Fruit fly (Drosophila melanogaster) whole organism, embryonic: ENCODE data around the gene Cyp313b1.
A peak's percentile ranks its signal among the peaks of the same experiment; 100 is the strongest.

Source experiments
- Atf3 ChIP-seq: fragments of 200-800 bp; sonication (Bioruptor generic); optimal IDR thresholded peaks from 3 replicates; lab custom pipeline; 2016; ENCODE audit warnings: missing biosample characterization, missing genetic modification characterization
- CG10565 ChIP-seq: fragments of 200-800 bp; sonication (Bioruptor generic); optimal IDR thresholded peaks from 3 replicates; lab custom pipeline; 2016; ENCODE audit warnings: missing biosample characterization, mild to moderate bottlenecking, missing genetic modification characterization
- CG10654 ChIP-seq: fragments of 200-800 bp; sonication (Bioruptor generic); optimal IDR thresholded peaks from 2 replicates; lab custom pipeline; 2016; ENCODE audit warnings: missing biosample characterization, missing genetic modification characterization
- CG11247 ChIP-seq: fragments of 200-800 bp; sonication (Bioruptor generic); IDR thresholded peaks from 2 replicates; pipeline ENCODE4 v1.3.6; 2022; ENCODE audit warnings: missing biosample characterization, missing genetic modification characterization
- CG11398 ChIP-seq: fragments of 200-800 bp; sonication (Bioruptor generic); optimal IDR thresholded peaks from 2 replicates; lab custom pipeline; 2016; ENCODE audit warnings: missing biosample characterization, missing genetic modification characterization
- CG11504 ChIP-seq: fragments of 200-800 bp; sonication (Bioruptor generic); optimal IDR thresholded peaks from 3 replicates; lab custom pipeline; 2019; ENCODE audit warnings: missing biosample characterization, mild to moderate bottlenecking, missing genetic modification characterization, moderate library complexity
- CG11560 ChIP-seq: fragments of 200-800 bp; sonication (Bioruptor generic); IDR thresholded peaks from 3 replicates; pipeline ENCODE4 v1.3.6; 2022; ENCODE audit warnings: missing biosample characterization, missing genetic modification characterization
- CG12391 ChIP-seq: fragments of 200-800 bp; sonication (Bioruptor generic); optimal IDR thresholded peaks from 3 replicates; lab custom pipeline; 2018; ENCODE audit warnings: missing biosample characterization, mild to moderate bottlenecking, missing genetic modification characterization, moderate library complexity
- CG13296 ChIP-seq: fragments of 200-800 bp; sonication (Bioruptor generic); optimal IDR thresholded peaks from 3 replicates; lab custom pipeline; 2018; ENCODE audit warnings: missing biosample characterization, mild to moderate bottlenecking, missing genetic modification characterization
- CG15696 ChIP-seq: fragments of 200-800 bp; sonication (Bioruptor generic); optimal IDR thresholded peaks from 2 replicates; lab custom pipeline; 2019; ENCODE audit warnings: missing biosample characterization, mild to moderate bottlenecking, missing genetic modification characterization, moderate library complexity
- CG17568 ChIP-seq: fragments of 200-800 bp; sonication (Bioruptor generic); optimal IDR thresholded peaks from 2 replicates; lab custom pipeline; 2018; ENCODE audit warnings: missing biosample characterization, mild to moderate bottlenecking, missing genetic modification characterization, moderate library complexity
- CG17912 ChIP-seq: fragments of 200-800 bp; sonication (Bioruptor generic); optimal IDR thresholded peaks from 2 replicates; lab custom pipeline; 2018; ENCODE audit warnings: missing biosample characterization, mild to moderate bottlenecking, missing genetic modification characterization
- CG30020 ChIP-seq: fragments of 200-800 bp; optimal IDR thresholded peaks from 2 replicates; lab custom pipeline; 2019; ENCODE audit warnings: missing biosample characterization, mild to moderate bottlenecking, missing genetic modification characterization, moderate library complexity
- CG32767 ChIP-seq: fragments of 200-800 bp; sonication (Bioruptor generic); IDR thresholded peaks from 2 replicates; pipeline ENCODE4 v1.3.6; 2022; ENCODE audit warnings: missing biosample characterization, missing genetic modification characterization
- CG3995 ChIP-seq: fragments of 200-800 bp; sonication (Bioruptor generic); optimal IDR thresholded peaks from 3 replicates; lab custom pipeline; 2016; ENCODE audit warnings: missing biosample characterization, missing genetic modification characterization
- CG5953 ChIP-seq: fragments of 200-800 bp; sonication (Bioruptor generic); IDR thresholded peaks from 2 replicates; pipeline ENCODE4 v1.3.6; 2022; ENCODE audit warnings: missing biosample characterization, missing genetic modification characterization
- CG6854 ChIP-seq: fragments of 200-800 bp; sonication (Bioruptor generic); optimal IDR thresholded peaks from 3 replicates; lab custom pipeline; 2017; ENCODE audit warnings: missing biosample characterization, mild to moderate bottlenecking, missing genetic modification characterization
- CG9727 ChIP-seq: fragments of 200-800 bp; sonication (Bioruptor generic); optimal IDR thresholded peaks from 3 replicates; lab custom pipeline; 2017; ENCODE audit warnings: missing biosample characterization, mild to moderate bottlenecking, missing genetic modification characterization
- CTCF ChIP-seq: fragments of 200-800 bp; sonication (Bioruptor generic); optimal IDR thresholded peaks from 2 replicates; lab custom pipeline; 2017; ENCODE audit warnings: missing biosample characterization, mild to moderate bottlenecking, missing genetic modification characterization, moderate library complexity
- CkIIα-i1 ChIP-seq: fragments of 200-800 bp; sonication (Bioruptor generic); IDR thresholded peaks from 2 replicates; pipeline ENCODE4 v1.3.6; 2022; ENCODE audit warnings: missing biosample characterization, missing genetic modification characterization
- Dad ChIP-seq: fragments of 200-800 bp; sonication (Bioruptor generic); optimal IDR thresholded peaks from 3 replicates; lab custom pipeline; 2016; ENCODE audit warnings: missing biosample characterization, missing genetic modification characterization
- E2f1 ChIP-seq: fragments of 200-800 bp; sonication (Bioruptor generic); IDR thresholded peaks from 2 replicates; pipeline ENCODE4 v1.3.6; 2022; ENCODE audit warnings: missing biosample characterization, missing genetic modification characterization
- Ets65A ChIP-seq: fragments of 200-800 bp; sonication (Bioruptor generic); peaks from one replicate; lab custom pipeline; 2016; ENCODE audit warnings: missing biosample characterization, missing genetic modification characterization
- Ets97D ChIP-seq: fragments of 200-800 bp; sonication (Bioruptor generic); optimal IDR thresholded peaks from 3 replicates; lab custom pipeline; 2016; ENCODE audit warnings: missing biosample characterization, missing genetic modification characterization
- Hr51 ChIP-seq, 2 experiments: fragments of 200-800 bp; sonication (Bioruptor generic); optimal IDR thresholded peaks; 2 replicates in 1 of 2; 3 replicates in 1 of 2; lab custom pipeline; 2016 to 2018; ENCODE audit warnings: missing biosample characterization in 2 of 2, missing genetic modification characterization in 2 of 2, mild to moderate bottlenecking in 1 of 2, moderate library complexity in 1 of 2
- Lpt ChIP-seq: fragments of >200 bp; optimal IDR thresholded peaks from 2 replicates; lab custom pipeline; 2018; ENCODE audit warnings: missing biosample characterization, missing genetic modification characterization
- MTF-1 ChIP-seq: fragments of 200-800 bp; sonication (Bioruptor generic); optimal IDR thresholded peaks from 2 replicates; lab custom pipeline; 2018; ENCODE audit warnings: missing biosample characterization, mild to moderate bottlenecking, missing genetic modification characterization, borderline replicate concordance
- Med ChIP-seq: fragments of 200-800 bp; sonication (Bioruptor generic); peaks from one replicate; lab custom pipeline; 2016; ENCODE audit warnings: missing biosample characterization, missing genetic modification characterization, mild to moderate bottlenecking, inconsistent platforms, moderate library complexity
- Taf1 ChIP-seq: fragments of 200-800 bp; sonication (Bioruptor generic); IDR thresholded peaks from 2 replicates; pipeline ENCODE4 v1.3.6; 2022; ENCODE audit warnings: missing biosample characterization, missing genetic modification characterization
- Xrp1 ChIP-seq: fragments of 200-800 bp; sonication (Bioruptor generic); IDR thresholded peaks from 2 replicates; pipeline ENCODE4 v1.3.6; 2022; ENCODE audit warnings: missing biosample characterization, missing genetic modification characterization
- br ChIP-seq: fragments of >200 bp; optimal IDR thresholded peaks from 2 replicates; lab custom pipeline; 2017
- cad ChIP-seq: fragments of >200 bp; optimal IDR thresholded peaks from 2 replicates; lab custom pipeline; 2017; ENCODE audit warnings: missing biosample characterization, missing genetic modification characterization
- crp ChIP-seq, 2 experiments: fragments of 200-800 bp; sonication (Bioruptor generic); optimal IDR thresholded peaks; 2 replicates in 1 of 2; 3 replicates in 1 of 2; lab custom pipeline; 2017; ENCODE audit warnings: missing biosample characterization in 2 of 2, missing genetic modification characterization in 2 of 2, mild to moderate bottlenecking in 1 of 2, moderate library complexity in 1 of 2
- eyg ChIP-seq: fragments of 200-800 bp; sonication (Bioruptor generic); optimal IDR thresholded peaks from 3 replicates; lab custom pipeline; 2016; ENCODE audit warnings: missing biosample characterization, missing genetic modification characterization
- fd3F ChIP-seq: fragments of 200-800 bp; sonication (Bioruptor generic); optimal IDR thresholded peaks from 2 replicates; lab custom pipeline; 2018; ENCODE audit warnings: missing biosample characterization, mild to moderate bottlenecking, missing genetic modification characterization, moderate library complexity
- gro ChIP-seq: fragments of 200-800 bp; sonication (Bioruptor generic); optimal IDR thresholded peaks from 2 replicates; lab custom pipeline; 2016; ENCODE audit warnings: missing biosample characterization, missing genetic modification characterization
- gsb ChIP-seq: fragments of 200-800 bp; sonication (Bioruptor generic); IDR thresholded peaks from 2 replicates; pipeline ENCODE4 v1.3.6; 2022; ENCODE audit warnings: missing biosample characterization, missing genetic modification characterization
- hbn ChIP-seq: fragments of 200-800 bp; sonication (Bioruptor generic); IDR thresholded peaks from 2 replicates; pipeline ENCODE4 v1.3.6; 2022; ENCODE audit warnings: missing biosample characterization, missing genetic modification characterization; ENCODE audit not compliant: partially characterized antibody
- inv ChIP-seq: fragments of 200-800 bp; sonication (Bioruptor generic); IDR thresholded peaks from 2 replicates; pipeline ENCODE4 v1.3.6; 2022; ENCODE audit warnings: missing biosample characterization, missing genetic modification characterization; ENCODE audit not compliant: partially characterized antibody
- mam ChIP-seq: fragments of 200-800 bp; sonication (Bioruptor generic); optimal IDR thresholded peaks from 3 replicates; lab custom pipeline; 2016; ENCODE audit warnings: missing biosample characterization, missing genetic modification characterization
- mld ChIP-seq: fragments of 200-800 bp; sonication (Bioruptor generic); IDR thresholded peaks from 3 replicates; pipeline ENCODE4 v1.3.6; 2022; ENCODE audit warnings: missing biosample characterization, missing genetic modification characterization; ENCODE audit not compliant: partially characterized antibody
- onecut ChIP-seq: fragments of 200-800 bp; sonication (Bioruptor generic); IDR thresholded peaks from 2 replicates; pipeline ENCODE4 v1.3.6; 2022; ENCODE audit warnings: missing biosample characterization, missing genetic modification characterization
- pho ChIP-seq: fragments of 200-800 bp; sonication (Bioruptor generic); optimal IDR thresholded peaks from 2 replicates; lab custom pipeline; 2016; ENCODE audit warnings: missing biosample characterization, missing genetic modification characterization
- pnt ChIP-seq: fragments of 200-800 bp; sonication (Bioruptor generic); optimal IDR thresholded peaks from 3 replicates; lab custom pipeline; 2016; ENCODE audit warnings: missing biosample characterization, missing genetic modification characterization
- repo ChIP-seq: fragments of 200-800 bp; sonication (Bioruptor generic); optimal IDR thresholded peaks from 2 replicates; lab custom pipeline; 2016; ENCODE audit warnings: missing biosample characterization, missing genetic modification characterization
- ro ChIP-seq: fragments of 200-800 bp; sonication (Bioruptor generic); IDR thresholded peaks from 2 replicates; pipeline ENCODE4 v1.3.6; 2022; ENCODE audit warnings: missing biosample characterization, missing genetic modification characterization
- run ChIP-seq: fragments of 200-800 bp; sonication (Bioruptor generic); optimal IDR thresholded peaks from 3 replicates; lab custom pipeline; 2018; ENCODE audit warnings: missing biosample characterization, mild to moderate bottlenecking, missing genetic modification characterization
- sens ChIP-seq: fragments of 200-800 bp; sonication (Bioruptor generic); peaks from one replicate; lab custom pipeline; 2016; ENCODE audit warnings: missing biosample characterization, missing genetic modification characterization
- slp2 ChIP-seq: fragments of 200-800 bp; sonication (Bioruptor generic); optimal IDR thresholded peaks from 2 replicates; lab custom pipeline; 2016; ENCODE audit warnings: missing biosample characterization, missing genetic modification characterization
- so ChIP-seq: fragments of 200-800 bp; sonication (Bioruptor generic); IDR thresholded peaks from 3 replicates; pipeline ENCODE4 v1.3.6; 2022; ENCODE audit warnings: missing biosample characterization, missing genetic modification characterization
- tup ChIP-seq: fragments of 200-800 bp; sonication (Bioruptor generic); optimal IDR thresholded peaks from 2 replicates; lab custom pipeline; 2016; ENCODE audit warnings: missing biosample characterization, mild to moderate bottlenecking, missing genetic modification characterization, moderate library complexity
- usp ChIP-seq: fragments of >200 bp; optimal IDR thresholded peaks from 2 replicates; lab custom pipeline; 2017; ENCODE audit warnings: missing biosample characterization, missing genetic modification characterization

Gene Cyp313b1

dm6 chr3R:8654058-8654457, 8.6 kb upstream of the Cyp313b1 start:
- TF ChIP-seq CG11504 (tag; lab: Kevin White, UChicago), result no peak
- no peak for TF ChIP-seq CTCF
- no peak for TF ChIP-seq Hr51 (GFP tag; optimal IDR thresholded peaks at IDR 0.05; lab: Kevin White, UChicago)
- peak; percentile 75 for TF ChIP-seq Med
- TF ChIP-seq CG13296, result no peak
- TF ChIP-seq Dad (GFP tag; lab: Kevin White, UChicago), result no peak
- TF ChIP-seq Atf3 (GFP tag; lab: Kevin White, UChicago), result no peak
- no peak for TF ChIP-seq br (lab: Kevin White, UChicago)
- 0 out of 2 replicates have a peak, but pooled peaks have one; percentile 29 for TF ChIP-seq gsb (GFP tag; lab: Robert Waterston, UW)
- peak; percentile 53 for TF ChIP-seq sens (GFP tag; lab: Kevin White, UChicago)
- TF ChIP-seq Taf1 (GFP tag; lab: Robert Waterston, UW), result no peak
- peak; percentile 71 for TF ChIP-seq Ets65A (GFP tag; lab: Kevin White, UChicago)
- no peak for TF ChIP-seq pnt
- TF ChIP-seq, all 482 proteins: peak for 4

- TF ChIP-seq CG11398, result peak; percentile 43
- no peak for TF ChIP-seq MTF-1 (GFP tag; lab: Kevin White, UChicago)
- peak; percentile 57 for TF ChIP-seq Ets97D (GFP tag; lab: Kevin White, UChicago)
- TF ChIP-seq mam, result peak; percentile 81
- peak; percentile 75 for TF ChIP-seq CG12391 (tag; lab: Kevin White, UChicago)
- no peak for TF ChIP-seq CG17912 (GFP tag; lab: Kevin White, UChicago)
- TF ChIP-seq run, result no peak
- peak; percentile 78 for TF ChIP-seq inv (GFP tag; lab: Robert Waterston, UW)
- TF ChIP-seq slp2 (GFP tag; lab: Kevin White, UChicago), result peak; percentile 6
- TF ChIP-seq CG5953, result no peak
- peak; percentile 64 for TF ChIP-seq CG9727
- peak; percentile 51 for TF ChIP-seq eyg
- TF ChIP-seq CG11247 (GFP tag; lab: Robert Waterston, UW), result peak; percentile 57; the same call in 1 of the 2 replicates
- peak; percentile 69 for TF ChIP-seq Xrp1
- TF ChIP-seq E2f1 (GFP tag; lab: Robert Waterston, UW), result peak; percentile 38; the same call in 1 of the 2 replicates
- peak; percentile 65 for TF ChIP-seq pnt
- no peak for TF ChIP-seq tup (GFP tag; lab: Kevin White, UChicago)
- TF ChIP-seq hbn, result peak; percentile 84
- TF ChIP-seq CG3995 (GFP tag; lab: Kevin White, UChicago), result peak; percentile 74
- no peak; the same call in 2 of the 3 replicates for TF ChIP-seq CG11560 (tag; lab: Robert Waterston, UW)
- peak; percentile 45 for TF ChIP-seq CG30020 (tag; lab: Kevin White, UChicago)
- TF ChIP-seq CG10565, result no peak
- 0 out of 3 replicates have a peak, but pooled peaks have one; percentile 10 for TF ChIP-seq mld (GFP tag; lab: Robert Waterston, UW)
- no peak for TF ChIP-seq usp
- TF ChIP-seq CG32767, result peak; percentile 65; the same call in 1 of the 2 replicates
- TF ChIP-seq CG15696 (tag; lab: Kevin White, UChicago), result peak; percentile 3
- peak; percentile 70; the same call in 2 of the 3 replicates for TF ChIP-seq so
- TF ChIP-seq pho (GFP tag; lab: Kevin White, UChicago), result peak; percentile 60
- TF ChIP-seq CG17568 (GFP tag; lab: Kevin White, UChicago), result no peak
- peak; percentile 38 for TF ChIP-seq fd3F (GFP tag; lab: Kevin White, UChicago)
- TF ChIP-seq ro (GFP tag; lab: Robert Waterston, UW), result no peak
- TF ChIP-seq cad, result no peak
- TF ChIP-seq CkIIα-i1 (GFP tag; lab: Robert Waterston, UW), result no peak
- TF ChIP-seq onecut, result peak; percentile 44
- no peak for TF ChIP-seq Lpt (GFP tag; lab: Kevin White, UChicago)
- TF ChIP-seq CG6854 (GFP tag; lab: Kevin White, UChicago), result no peak
- TF ChIP-seq crp (GFP tag; optimal IDR thresholded peaks at IDR 0.05; lab: Kevin White, UChicago), result no peak
- peak; percentile 37 for TF ChIP-seq gro (GFP tag; lab: Kevin White, UChicago)
- peak; percentile 23 for TF ChIP-seq repo (GFP tag; lab: Kevin White, UChicago)
- peak; percentile 47 for TF ChIP-seq CG10654
Observed at dm6 chr3R:8652731-8653130, 7.3 kb upstream of the Cyp313b1 start, which contains the start of the genes Sys1 and Dhod. TSS of gene Sys1 (plus strand) at chr3R:8652821. TSS of gene Dhod (minus strand) at chr3R:8652916.
